Fruit fly (Drosophila melanogaster) whole organism, embryonic: Measurements from ENCODE around the gene Ir94h.
A peak's percentile ranks its signal among the peaks of the same experiment; 100 is the strongest.

Experiments used
- Asciz ChIP-seq: fragments of 200-800 bp; sonication (Bioruptor generic); optimal IDR thresholded peaks from 2 replicates; lab custom pipeline; 2017; ENCODE audit warnings: missing biosample characterization, mild to moderate bottlenecking, missing genetic modification characterization, missing genetic modification reagents
- BEAF-32 ChIP-seq: fragments of 200-800 bp; sonication (Bioruptor generic); optimal IDR thresholded peaks from 3 replicates; lab custom pipeline; 2017; ENCODE audit warnings: missing biosample characterization, missing genetic modification characterization, mild to moderate bottlenecking, moderate library complexity, missing genetic modification reagents
- CG10462 ChIP-seq: fragments of 200-800 bp; sonication (Bioruptor generic); optimal IDR thresholded peaks from 2 replicates; lab custom pipeline; 2016; ENCODE audit warnings: missing biosample characterization, missing genetic modification characterization
- CG11085 ChIP-seq: fragments of 200-800 bp; sonication (Bioruptor generic); IDR thresholded peaks from 2 replicates; pipeline ENCODE4 v1.3.6; 2022; ENCODE audit warnings: missing biosample characterization, missing genetic modification characterization
- CG11398 ChIP-seq: fragments of 200-800 bp; sonication (Bioruptor generic); optimal IDR thresholded peaks from 2 replicates; lab custom pipeline; 2016; ENCODE audit warnings: missing biosample characterization, missing genetic modification characterization
- CG12071 ChIP-seq: fragments of 200-800 bp; sonication (Bioruptor generic); optimal IDR thresholded peaks from 3 replicates; lab custom pipeline; 2018; ENCODE audit warnings: missing biosample characterization, mild to moderate bottlenecking, missing genetic modification characterization
- CG12219 ChIP-seq: fragments of 200-800 bp; sonication (Bioruptor generic); optimal IDR thresholded peaks from 3 replicates; lab custom pipeline; 2018; ENCODE audit warnings: missing biosample characterization, mild to moderate bottlenecking, missing genetic modification characterization
- CG13296 ChIP-seq: fragments of 200-800 bp; sonication (Bioruptor generic); optimal IDR thresholded peaks from 3 replicates; lab custom pipeline; 2018; ENCODE audit warnings: missing biosample characterization, mild to moderate bottlenecking, missing genetic modification characterization
- CG14667 ChIP-seq: fragments of 200-800 bp; sonication (Bioruptor generic); IDR thresholded peaks from 2 replicates; pipeline ENCODE4 v1.3.6; 2022; ENCODE audit warnings: missing biosample characterization, missing genetic modification characterization
- CG17385 ChIP-seq: fragments of 200-800 bp; sonication (Bioruptor generic); optimal IDR thresholded peaks from 3 replicates; lab custom pipeline; 2018; ENCODE audit warnings: missing biosample characterization, mild to moderate bottlenecking, missing genetic modification characterization
- CG1832 ChIP-seq: fragments of 200-800 bp; sonication (Bioruptor generic); optimal IDR thresholded peaks from 2 replicates; lab custom pipeline; 2017; ENCODE audit warnings: missing biosample characterization, mild to moderate bottlenecking, missing genetic modification characterization, inconsistent platforms
- CG30020 ChIP-seq: fragments of 200-800 bp; optimal IDR thresholded peaks from 2 replicates; lab custom pipeline; 2019; ENCODE audit warnings: missing biosample characterization, mild to moderate bottlenecking, missing genetic modification characterization, moderate library complexity
- CG4328 ChIP-seq: fragments of 200-800 bp; sonication (Bioruptor generic); optimal IDR thresholded peaks from 3 replicates; lab custom pipeline; 2017; ENCODE audit warnings: missing biosample characterization, missing genetic modification reagents, missing genetic modification characterization
- CG4854 ChIP-seq: fragments of 200-800 bp; sonication (Bioruptor generic); optimal IDR thresholded peaks from 2 replicates; lab custom pipeline; 2016; ENCODE audit warnings: missing biosample characterization, missing genetic modification characterization, inconsistent platforms
- CG7372 ChIP-seq: fragments of 200-800 bp; sonication (Bioruptor generic); IDR thresholded peaks from 2 replicates; pipeline ENCODE4 v1.3.6; 2022; ENCODE audit warnings: missing biosample characterization, missing genetic modification characterization
- CG7839 ChIP-seq: fragments of 200-800 bp; sonication (Bioruptor generic); optimal IDR thresholded peaks from 3 replicates; lab custom pipeline; 2018; ENCODE audit warnings: missing biosample characterization, mild to moderate bottlenecking, missing genetic modification characterization, moderate library complexity
- CG7928 ChIP-seq: fragments of 200-800 bp; sonication (Bioruptor generic); optimal IDR thresholded peaks from 2 replicates; lab custom pipeline; 2017; ENCODE audit warnings: missing biosample characterization, mild to moderate bottlenecking, missing genetic modification characterization
- CG8290 ChIP-seq, 3 experiments: fragments of 200-800 bp; sonication (Bioruptor generic); optimal IDR thresholded peaks; 2 replicates each; lab custom pipeline; 2016 to 2019; ENCODE audit warnings: missing biosample characterization in 3 of 3, missing genetic modification characterization in 3 of 3, mild to moderate bottlenecking in 2 of 3, moderate library complexity in 1 of 3
- CkIIα-i1 ChIP-seq: fragments of 200-800 bp; sonication (Bioruptor generic); IDR thresholded peaks from 2 replicates; pipeline ENCODE4 v1.3.6; 2022; ENCODE audit warnings: missing biosample characterization, missing genetic modification characterization
- Dek ChIP-seq: fragments of 200-800 bp; sonication (Bioruptor generic); optimal IDR thresholded peaks from 3 replicates; lab custom pipeline; 2019; ENCODE audit warnings: missing biosample characterization, mild to moderate bottlenecking, missing genetic modification characterization, moderate library complexity
- Fer2 ChIP-seq: fragments of 200-800 bp; sonication (Bioruptor generic); optimal IDR thresholded peaks from 2 replicates; lab custom pipeline; 2018; ENCODE audit warnings: missing biosample characterization, mild to moderate bottlenecking, missing genetic modification characterization, moderate library complexity
- Gsc ChIP-seq: fragments of 200-800 bp; sonication (Bioruptor generic); IDR thresholded peaks from 2 replicates; pipeline ENCODE4 v1.3.6; 2022; ENCODE audit warnings: missing biosample characterization, missing genetic modification characterization
- HLHmδ ChIP-seq: fragments of 200-800 bp; sonication (Bioruptor generic); optimal IDR thresholded peaks from 2 replicates; lab custom pipeline; 2018; ENCODE audit warnings: missing biosample characterization, mild to moderate bottlenecking, missing genetic modification characterization, moderate library complexity
- Max ChIP-seq: fragments of 200-800 bp; sonication (Bioruptor generic); optimal IDR thresholded peaks from 2 replicates; lab custom pipeline; 2016; ENCODE audit warnings: missing biosample characterization, mild to moderate bottlenecking, missing genetic modification characterization
- Vsx1 ChIP-seq: fragments of 200-800 bp; sonication (Bioruptor generic); optimal IDR thresholded peaks from 2 replicates; lab custom pipeline; 2017; ENCODE audit warnings: missing biosample characterization, mild to moderate bottlenecking, missing genetic modification characterization, missing genetic modification reagents
- ac ChIP-seq: fragments of 200-800 bp; sonication (Bioruptor generic); optimal IDR thresholded peaks from 3 replicates; lab custom pipeline; 2017; ENCODE audit warnings: missing biosample characterization, mild to moderate bottlenecking, missing genetic modification characterization
- bab2 ChIP-seq: fragments of 200-800 bp; sonication (Bioruptor generic); optimal IDR thresholded peaks from 2 replicates; lab custom pipeline; 2016; ENCODE audit warnings: missing biosample characterization, missing genetic modification characterization
- corto ChIP-seq: fragments of 200-800 bp; sonication (Bioruptor generic); optimal IDR thresholded peaks from 2 replicates; lab custom pipeline; 2016; ENCODE audit warnings: missing biosample characterization, mild to moderate bottlenecking, missing genetic modification characterization, moderate library complexity
- disco-r ChIP-seq: fragments of 200-800 bp; sonication (Bioruptor generic); optimal IDR thresholded peaks from 2 replicates; lab custom pipeline; 2016; ENCODE audit warnings: missing biosample characterization, missing genetic modification characterization
- dysf ChIP-seq: fragments of 200-800 bp; sonication (Bioruptor generic); IDR thresholded peaks from 3 replicates; pipeline ENCODE4 v1.3.6; 2022; ENCODE audit warnings: missing biosample characterization, missing genetic modification characterization
- en ChIP-seq: fragments of 200-800 bp; sonication (Bioruptor generic); optimal IDR thresholded peaks from 2 replicates; lab custom pipeline; 2016; ENCODE audit warnings: missing biosample characterization, missing genetic modification characterization
- gcm2 ChIP-seq: fragments of 200-800 bp; sonication (Bioruptor generic); optimal IDR thresholded peaks from 2 replicates; lab custom pipeline; 2016; ENCODE audit warnings: missing biosample characterization, missing genetic modification characterization
- gsb ChIP-seq: fragments of 200-800 bp; sonication (Bioruptor generic); IDR thresholded peaks from 2 replicates; pipeline ENCODE4 v1.3.6; 2022; ENCODE audit warnings: missing biosample characterization, missing genetic modification characterization
- hb ChIP-seq: fragments of 200-800 bp; sonication (Bioruptor generic); IDR thresholded peaks from 3 replicates; pipeline ENCODE4 v1.3.6; 2022; ENCODE audit warnings: missing biosample characterization, missing genetic modification characterization; ENCODE audit not compliant: partially characterized antibody
- jing ChIP-seq: fragments of 200-800 bp; sonication (Bioruptor generic); optimal IDR thresholded peaks from 2 replicates; lab custom pipeline; 2018; ENCODE audit warnings: missing biosample characterization, mild to moderate bottlenecking, missing genetic modification characterization
- jumu ChIP-seq: fragments of 200-800 bp; sonication (Bioruptor generic); optimal IDR thresholded peaks from 3 replicates; lab custom pipeline; 2016; ENCODE audit warnings: missing biosample characterization, missing genetic modification characterization
- kay ChIP-seq: fragments of 200-800 bp; sonication (Bioruptor generic); optimal IDR thresholded peaks from 2 replicates; lab custom pipeline; 2016; ENCODE audit warnings: missing biosample characterization, missing genetic modification characterization
- lola ChIP-seq, 3 experiments: fragments of >200 bp in 2 of 3; fragments of 200-800 bp in 1 of 3; sonication (Bioruptor generic) in 1 of 3; optimal IDR thresholded peaks; 2 replicates each; lab custom pipeline; 2017 to 2019; ENCODE audit warnings: missing biosample characterization in 3 of 3, missing genetic modification characterization in 3 of 3, mild to moderate bottlenecking in 1 of 3, moderate library complexity in 1 of 3
- pfk ChIP-seq: fragments of 200-800 bp; sonication (Bioruptor generic); optimal IDR thresholded peaks from 2 replicates; lab custom pipeline; 2018; ENCODE audit warnings: missing biosample characterization, mild to moderate bottlenecking, missing genetic modification characterization, moderate library complexity
- prd ChIP-seq, 3 experiments: fragments of >200 bp in 2 of 3; fragments of 200-800 bp in 1 of 3; sonication (Bioruptor generic) in 1 of 3; optimal IDR thresholded peaks in 2 of 3; IDR thresholded peaks in 1 of 3; 2 replicates in 2 of 3; 3 replicates in 1 of 3; pipeline versions ENCODE4 v1.3.6 to Lab custom; 2017 to 2022; ENCODE audit warnings: missing biosample characterization in 1 of 3, missing genetic modification characterization in 1 of 3
- rib ChIP-seq: fragments of 200-800 bp; sonication (Bioruptor generic); IDR thresholded peaks from 2 replicates; pipeline ENCODE4 v1.3.6; 2022; ENCODE audit warnings: missing biosample characterization, missing genetic modification characterization
- sc ChIP-seq, 3 experiments: fragments of >200 bp in 2 of 3; fragments of 200-800 bp in 1 of 3; sonication (Bioruptor generic) in 1 of 3; optimal IDR thresholded peaks; 2 replicates in 2 of 3; 3 replicates in 1 of 3; lab custom pipeline; 2017; ENCODE audit warnings: mild to moderate bottlenecking in 1 of 3, missing biosample characterization in 1 of 3, missing genetic modification characterization in 1 of 3, missing genetic modification reagents in 1 of 3
- seq ChIP-seq: fragments of 200-800 bp; sonication (Bioruptor generic); IDR thresholded peaks from 2 replicates; pipeline ENCODE4 v1.3.6; 2022; ENCODE audit warnings: missing biosample characterization, missing genetic modification characterization
- slp2 ChIP-seq: fragments of 200-800 bp; sonication (Bioruptor generic); optimal IDR thresholded peaks from 2 replicates; lab custom pipeline; 2016; ENCODE audit warnings: missing biosample characterization, missing genetic modification characterization
- sr ChIP-seq: fragments of 200-800 bp; sonication (Bioruptor generic); IDR thresholded peaks from 3 replicates; pipeline ENCODE4 v1.3.6; 2022; ENCODE audit warnings: missing biosample characterization, missing genetic modification characterization
- stc ChIP-seq: fragments of 200-800 bp; sonication (Bioruptor generic); IDR thresholded peaks from 2 replicates; pipeline ENCODE4 v1.3.6; 2022; ENCODE audit warnings: missing biosample characterization, missing genetic modification characterization
- vnd ChIP-seq: fragments of 200-800 bp; sonication (Bioruptor generic); IDR thresholded peaks from 3 replicates; pipeline ENCODE4 v1.3.6; 2022; ENCODE audit warnings: missing biosample characterization, missing genetic modification characterization; ENCODE audit not compliant: partially characterized antibody

Gene Ir94h

DNA sequence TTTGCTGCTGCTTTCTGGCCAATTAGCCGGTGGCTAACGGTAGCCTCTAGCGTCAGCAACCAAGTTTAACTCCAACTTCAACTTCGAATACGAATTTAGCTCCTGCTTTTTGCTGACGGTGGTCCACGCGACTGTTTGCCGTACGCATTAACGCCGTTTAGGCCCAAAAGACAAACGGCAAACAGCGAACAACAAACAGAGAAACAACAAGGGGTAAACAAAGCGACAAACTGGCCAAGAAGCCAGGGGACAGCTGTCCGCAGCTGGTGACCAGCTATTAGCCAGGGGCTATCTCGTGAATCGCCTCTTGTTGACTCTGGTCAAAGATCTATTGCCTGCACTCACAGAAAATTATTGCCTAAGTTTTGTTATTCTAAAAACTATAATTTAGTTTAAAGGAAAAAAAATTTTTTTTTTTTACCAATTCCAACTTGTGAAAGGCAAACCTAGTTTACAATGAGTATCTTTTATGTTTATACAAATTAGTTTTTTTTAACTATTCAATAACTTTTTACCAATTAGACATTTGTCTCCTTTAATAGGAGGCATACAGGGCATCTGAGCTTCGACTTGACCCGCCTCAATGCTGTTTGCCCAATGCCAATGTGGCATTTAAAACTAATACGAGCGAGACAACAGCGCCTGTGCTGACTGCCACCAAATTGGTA lies 41.9 kb upstream of the Ir94h start (continued):
- TF ChIP-seq jing: no peak
- TF ChIP-seq HLHmδ (GFP tag; lab: Kevin White, UChicago): peak; percentile 32
- no peak; the same call in 2 of the 3 replicates for TF ChIP-seq dysf (GFP tag; lab: Robert Waterston, UW)
- TF ChIP-seq slp2 (GFP tag; lab: Kevin White, UChicago): no peak
- no peak for TF ChIP-seq Dek (tag; lab: Kevin White, UChicago)
- TF ChIP-seq BEAF-32: no peak
- no peak for TF ChIP-seq disco-r
- TF ChIP-seq CG7928: no peak
- no peak for TF ChIP-seq CG13296 (GFP tag; lab: Kevin White, UChicago)
- TF ChIP-seq en (GFP tag; lab: Kevin White, UChicago): no peak
- TF ChIP-seq kay (GFP tag; lab: Kevin White, UChicago): no peak
- TF ChIP-seq sr (GFP tag; lab: Robert Waterston, UW): peak; percentile 49; the same call in 1 of the 3 replicates
- peak; percentile 29; the same call in 1 of the 2 replicates for TF ChIP-seq gsb (GFP tag; lab: Robert Waterston, UW)
- TF ChIP-seq CG17385 (GFP tag; lab: Kevin White, UChicago): peak; percentile 2
- TF ChIP-seq CG11085 (GFP tag; lab: Robert Waterston, UW): 0 out of 2 replicates have a peak, but pooled peaks have one; percentile 21
- peak; percentile 33 for TF ChIP-seq CG12219 (GFP tag; lab: Kevin White, UChicago)
- no peak for TF ChIP-seq CG10462 (GFP tag; lab: Kevin White, UChicago)
- TF ChIP-seq prd (optimal IDR thresholded peaks at IDR 0.05; lab: Kevin White, UChicago): no peak
- TF ChIP-seq prd (GFP tag; IDR thresholded peaks at IDR 0.05; lab: Robert Waterston, UW): no peak
- no peak for TF ChIP-seq CG30020 (tag; lab: Kevin White, UChicago)
- TF ChIP-seq pfk: no peak
- TF ChIP-seq Asciz (GFP tag; lab: Kevin White, UChicago): peak; percentile 52
- TF ChIP-seq CG4328 (GFP tag; lab: Kevin White, UChicago): peak; percentile 26
- no peak for TF ChIP-seq CG8290 (GFP tag; optimal IDR thresholded peaks at IDR 0.05; lab: Kevin White, UChicago)
- TF ChIP-seq CG8290 (tag; optimal IDR thresholded peaks at IDR 0.05; lab: Kevin White, UChicago): peak in 1 of 2 experiments; percentile 64
- no peak for TF ChIP-seq CG7372 (GFP tag; lab: Robert Waterston, UW)
- peak; percentile 36 for TF ChIP-seq CG11398
- TF ChIP-seq lola (GFP tag; optimal IDR thresholded peaks at IDR 0.05; lab: Kevin White, UChicago): peak in 1 of 3 experiments; percentile 15
- no peak for TF ChIP-seq CG7839
- no peak for TF ChIP-seq Fer2 (tag; lab: Kevin White, UChicago)
- no peak for TF ChIP-seq rib (GFP tag; lab: Robert Waterston, UW)
- TF ChIP-seq jumu: peak; percentile 23
- TF ChIP-seq hb (GFP tag; lab: Robert Waterston, UW): no peak
- no peak for TF ChIP-seq sc (optimal IDR thresholded peaks at IDR 0.05; lab: Kevin White, UChicago)
- peak; percentile 10 for TF ChIP-seq sc (GFP tag; optimal IDR thresholded peaks at IDR 0.05; lab: Kevin White, UChicago)
- no peak for TF ChIP-seq CkIIα-i1 (GFP tag; lab: Robert Waterston, UW)
- no peak for TF ChIP-seq CG1832
- TF ChIP-seq ac (GFP tag; lab: Kevin White, UChicago): no peak
- no peak for TF ChIP-seq vnd
- no peak for TF ChIP-seq CG4854 (GFP tag; lab: Kevin White, UChicago)
- TF ChIP-seq stc (GFP tag; lab: Robert Waterston, UW): peak; percentile 34; the same call in 1 of the 2 replicates
- TF ChIP-seq CG12071 (GFP tag; lab: Kevin White, UChicago): peak; percentile 28
- peak; percentile 67 for TF ChIP-seq Vsx1 (GFP tag; lab: Kevin White, UChicago)
- no peak for TF ChIP-seq Gsc
- peak; percentile 17 for TF ChIP-seq bab2 (GFP tag; lab: Kevin White, UChicago)
- TF ChIP-seq Max: no peak
- TF ChIP-seq seq (GFP tag; lab: Robert Waterston, UW): peak; percentile 18; the same call in 1 of the 2 replicates
- TF ChIP-seq CG14667 (GFP tag; lab: Robert Waterston, UW): no peak
- no peak for TF ChIP-seq corto (GFP tag; lab: Kevin White, UChicago)
- TF ChIP-seq gcm2 (GFP tag; lab: Kevin White, UChicago): no peak
